Worm (Caenorhabditis elegans) whole organism, young adult: ENCODE results near the gene cdk-1.

Experiments used
- cebp-2 ChIP-seq: fragments of 200-800 bp; sonication (Bioruptor generic); IDR thresholded peaks from 2 replicates; pipeline ENCODE4 v1.3.6; 2022; ENCODE audit warnings: missing genetic modification characterization, missing compliant biosample characterization
- nfya-1 ChIP-seq: sonication (generic microtip); optimal IDR thresholded peaks from 2 replicates; lab custom pipeline; 2017; ENCODE audit warnings: antibody characterized with exemption, missing compliant biosample characterization, missing genetic modification characterization, borderline replicate concordance; ENCODE audit not compliant: insufficient read depth

- no peak for TF ChIP-seq nfya-1 (tag; lab: Kevin White, UChicago)
- no peak for TF ChIP-seq cebp-2 (GFP tag; lab: Robert Waterston, UW)
Measured at ce11 chrIII:9731313-9731912, 15.9 kb upstream of the cdk-1 start.
